Fruit fly (Drosophila melanogaster) whole organism, embryonic: Measurements from ENCODE around the gene CG4424.

Source experiments
- Bteb2 ChIP-seq: fragments of 200-800 bp; sonication (Bioruptor generic); optimal IDR thresholded peaks from 2 replicates; lab custom pipeline; 2016; ENCODE audit warnings: missing biosample characterization, missing genetic modification characterization
- C15 ChIP-seq: fragments of 200-800 bp; sonication (Bioruptor generic); IDR thresholded peaks from 3 replicates; pipeline ENCODE4 v1.3.6; 2022; ENCODE audit warnings: missing biosample characterization, missing genetic modification characterization
- CG10366 ChIP-seq: fragments of 200-800 bp; sonication (Bioruptor generic); IDR thresholded peaks from 2 replicates; pipeline ENCODE4 v1.3.6; 2022; ENCODE audit warnings: missing biosample characterization, missing genetic modification characterization
- CG10543 ChIP-seq: fragments of 200-800 bp; sonication (Bioruptor generic); optimal IDR thresholded peaks from 3 replicates; lab custom pipeline; 2017; ENCODE audit warnings: missing biosample characterization, mild to moderate bottlenecking, missing genetic modification characterization, moderate library complexity
- CG10565 ChIP-seq: fragments of 200-800 bp; sonication (Bioruptor generic); optimal IDR thresholded peaks from 3 replicates; lab custom pipeline; 2016; ENCODE audit warnings: missing biosample characterization, mild to moderate bottlenecking, missing genetic modification characterization
- CG11093 ChIP-seq: fragments of 200-800 bp; sonication (Bioruptor generic); IDR thresholded peaks from 3 replicates; pipeline ENCODE4 v1.3.6; 2022; ENCODE audit warnings: missing biosample characterization, missing genetic modification characterization
- CG13775 ChIP-seq: fragments of 200-800 bp; sonication (Bioruptor generic); optimal IDR thresholded peaks from 3 replicates; lab custom pipeline; 2017; ENCODE audit warnings: missing biosample characterization, mild to moderate bottlenecking, missing genetic modification characterization
- CG14441 ChIP-seq: fragments of 200-800 bp; sonication (Bioruptor generic); IDR thresholded peaks from 2 replicates; pipeline ENCODE4 v1.3.6; 2022; ENCODE audit warnings: missing biosample characterization, missing genetic modification characterization
- CG14965 ChIP-seq: fragments of 200-800 bp; sonication (Bioruptor generic); optimal IDR thresholded peaks from 2 replicates; lab custom pipeline; 2016; ENCODE audit warnings: missing biosample characterization, missing genetic modification characterization, borderline replicate concordance
- CG15479 ChIP-seq: fragments of 200-800 bp; sonication (Bioruptor generic); optimal IDR thresholded peaks from 3 replicates; lab custom pipeline; 2019; ENCODE audit warnings: missing biosample characterization, mild to moderate bottlenecking, missing genetic modification characterization, moderate library complexity
- CG1647 ChIP-seq: fragments of 200-800 bp; sonication (Bioruptor generic); optimal IDR thresholded peaks from 3 replicates; lab custom pipeline; 2016; ENCODE audit warnings: missing biosample characterization, missing genetic modification characterization
- CG16779 ChIP-seq: fragments of 200-800 bp; sonication (Bioruptor generic); IDR thresholded peaks from 2 replicates; pipeline ENCODE4 v1.3.6; 2022; ENCODE audit warnings: missing biosample characterization, missing genetic modification characterization
- CG16863 ChIP-seq: fragments of 200-800 bp; sonication (Bioruptor generic); optimal IDR thresholded peaks from 3 replicates; lab custom pipeline; 2016; ENCODE audit warnings: missing biosample characterization, missing genetic modification characterization
- CG17328 ChIP-seq: fragments of 200-800 bp; sonication (Bioruptor generic); IDR thresholded peaks from 2 replicates; pipeline ENCODE4 v1.3.6; 2022; ENCODE audit warnings: missing biosample characterization, missing genetic modification characterization
- CG17361 ChIP-seq: fragments of 200-800 bp; sonication (Bioruptor generic); IDR thresholded peaks from 3 replicates; pipeline ENCODE4 v1.3.6; 2022; ENCODE audit warnings: missing biosample characterization, missing genetic modification characterization
- CG18599 ChIP-seq: fragments of 200-800 bp; sonication (Bioruptor generic); optimal IDR thresholded peaks from 3 replicates; lab custom pipeline; 2017; ENCODE audit warnings: missing biosample characterization, missing genetic modification characterization, mild to moderate bottlenecking, moderate library complexity, missing genetic modification reagents
- CG30020 ChIP-seq: fragments of 200-800 bp; optimal IDR thresholded peaks from 2 replicates; lab custom pipeline; 2019; ENCODE audit warnings: missing biosample characterization, mild to moderate bottlenecking, missing genetic modification characterization, moderate library complexity
- CG31224 ChIP-seq: fragments of 200-800 bp; sonication (Bioruptor generic); IDR thresholded peaks from 2 replicates; pipeline ENCODE4 v1.3.6; 2022; ENCODE audit warnings: missing biosample characterization, missing genetic modification characterization
- CG31365 ChIP-seq: fragments of 200-800 bp; sonication (Bioruptor generic); optimal IDR thresholded peaks from 2 replicates; lab custom pipeline; 2018; ENCODE audit warnings: missing biosample characterization, mild to moderate bottlenecking, missing genetic modification characterization
- CG32772 ChIP-seq: fragments of 200-800 bp; sonication (Bioruptor generic); IDR thresholded peaks from 2 replicates; pipeline ENCODE4 v1.3.6; 2022; ENCODE audit warnings: missing biosample characterization, missing genetic modification characterization
- CG4404 ChIP-seq: fragments of 200-800 bp; sonication (Bioruptor generic); IDR thresholded peaks from 2 replicates; pipeline ENCODE4 v1.3.6; 2022; ENCODE audit warnings: missing biosample characterization, missing genetic modification characterization
- CG8290 ChIP-seq, 3 experiments: fragments of 200-800 bp; sonication (Bioruptor generic); optimal IDR thresholded peaks; 2 replicates each; lab custom pipeline; 2016 to 2019; ENCODE audit warnings: missing biosample characterization in 3 of 3, missing genetic modification characterization in 3 of 3, mild to moderate bottlenecking in 2 of 3, moderate library complexity in 1 of 3
- CG8388 ChIP-seq: fragments of 200-800 bp; sonication (Bioruptor generic); optimal IDR thresholded peaks from 2 replicates; lab custom pipeline; 2019; ENCODE audit warnings: missing biosample characterization, mild to moderate bottlenecking, missing genetic modification characterization, moderate library complexity
- CG8765 ChIP-seq: fragments of 200-800 bp; sonication (Bioruptor generic); IDR thresholded peaks from 2 replicates; pipeline ENCODE4 v1.3.6; 2022; ENCODE audit warnings: missing biosample characterization, missing genetic modification characterization
- CkIIα-i1 ChIP-seq: fragments of 200-800 bp; sonication (Bioruptor generic); IDR thresholded peaks from 2 replicates; pipeline ENCODE4 v1.3.6; 2022; ENCODE audit warnings: missing biosample characterization, missing genetic modification characterization
- D19B ChIP-seq: fragments of 200-800 bp; sonication (Bioruptor generic); optimal IDR thresholded peaks from 2 replicates; lab custom pipeline; 2017; ENCODE audit warnings: missing biosample characterization, mild to moderate bottlenecking, missing genetic modification characterization
- GATAe ChIP-seq: fragments of 200-800 bp; sonication (Bioruptor generic); conservative IDR thresholded peaks from 2 replicates; pipeline ENCODE4 v1.3.6; 2022; ENCODE audit warnings: missing biosample characterization, missing genetic modification characterization
- Gsc ChIP-seq: fragments of 200-800 bp; sonication (Bioruptor generic); IDR thresholded peaks from 2 replicates; pipeline ENCODE4 v1.3.6; 2022; ENCODE audit warnings: missing biosample characterization, missing genetic modification characterization
- Hr3 ChIP-seq: fragments of 200-800 bp; sonication (Bioruptor generic); optimal IDR thresholded peaks from 3 replicates; lab custom pipeline; 2016; ENCODE audit warnings: missing biosample characterization, missing genetic modification characterization
- Hr78 ChIP-seq, 2 experiments: fragments of 200-800 bp in 1 of 2; fragments of >200 bp in 1 of 2; sonication (Bioruptor generic) in 1 of 2; optimal IDR thresholded peaks; 2 replicates each; lab custom pipeline; 2017 to 2019; ENCODE audit warnings: missing biosample characterization in 2 of 2, missing genetic modification characterization in 2 of 2, mild to moderate bottlenecking in 1 of 2, moderate library complexity in 1 of 2
- Mrtf ChIP-seq: fragments of 200-800 bp; sonication (Bioruptor generic); IDR thresholded peaks from 3 replicates; pipeline ENCODE4 v1.3.6; 2022; ENCODE audit warnings: missing biosample characterization, missing genetic modification characterization
- Neu2 ChIP-seq: fragments of 200-800 bp; sonication (Bioruptor generic); optimal IDR thresholded peaks from 3 replicates; lab custom pipeline; 2016; ENCODE audit warnings: missing biosample characterization, missing genetic modification characterization, borderline replicate concordance
- Nf-YA ChIP-seq: fragments of 200-800 bp; sonication (Bioruptor generic); IDR thresholded peaks from 2 replicates; pipeline ENCODE4 v1.3.6; 2022; ENCODE audit warnings: missing biosample characterization, missing genetic modification characterization
- Poxn ChIP-seq: fragments of 200-800 bp; sonication (Bioruptor generic); IDR thresholded peaks from 2 replicates; pipeline ENCODE4 v1.3.6; 2022; ENCODE audit warnings: missing biosample characterization, missing genetic modification characterization
- Side ChIP-seq: fragments of 200-800 bp; sonication (Bioruptor generic); optimal IDR thresholded peaks from 2 replicates; lab custom pipeline; 2016; ENCODE audit warnings: missing biosample characterization, missing genetic modification characterization
- abd-A ChIP-seq: fragments of 200-800 bp; sonication (Bioruptor generic); optimal IDR thresholded peaks from 3 replicates; lab custom pipeline; 2019; ENCODE audit warnings: missing biosample characterization, mild to moderate bottlenecking, missing genetic modification characterization, moderate library complexity
- ato ChIP-seq: fragments of 200-800 bp; sonication (Bioruptor generic); IDR thresholded peaks from 2 replicates; pipeline ENCODE4 v1.3.6; 2022; ENCODE audit warnings: missing biosample characterization, missing genetic modification characterization; ENCODE audit not compliant: partially characterized antibody
- croc ChIP-seq: fragments of 200-800 bp; sonication (Bioruptor generic); conservative IDR thresholded peaks from 3 replicates; pipeline ENCODE4 v1.3.6; 2022; ENCODE audit warnings: missing biosample characterization, missing genetic modification characterization
- emc ChIP-seq: fragments of 200-800 bp; sonication (Bioruptor generic); optimal IDR thresholded peaks from 2 replicates; lab custom pipeline; 2016; ENCODE audit warnings: missing biosample characterization, missing genetic modification characterization
- gce ChIP-seq: fragments of 200-800 bp; sonication (Bioruptor generic); IDR thresholded peaks from 3 replicates; pipeline ENCODE4 v1.3.6; 2022; ENCODE audit warnings: missing biosample characterization, missing genetic modification characterization
- gem ChIP-seq: fragments of 200-800 bp; sonication (Bioruptor generic); optimal IDR thresholded peaks from 2 replicates; lab custom pipeline; 2019; ENCODE audit warnings: missing biosample characterization, mild to moderate bottlenecking, missing genetic modification characterization, moderate library complexity
- grn ChIP-seq: fragments of 200-800 bp; sonication (Bioruptor generic); optimal IDR thresholded peaks from 3 replicates; lab custom pipeline; 2017; ENCODE audit warnings: missing biosample characterization, missing genetic modification characterization
- ken ChIP-seq: fragments of 200-800 bp; sonication (Bioruptor generic); IDR thresholded peaks from 3 replicates; pipeline ENCODE4 v1.3.6; 2022; ENCODE audit warnings: missing biosample characterization, missing genetic modification characterization
- kni ChIP-seq: fragments of 200-800 bp; sonication (Bioruptor generic); optimal IDR thresholded peaks from 3 replicates; lab custom pipeline; 2017; ENCODE audit warnings: mild to moderate bottlenecking, missing biosample characterization, missing genetic modification reagents, missing genetic modification characterization
- maf-S ChIP-seq: fragments of 200-800 bp; sonication (Bioruptor generic); optimal IDR thresholded peaks from 2 replicates; lab custom pipeline; 2016; ENCODE audit warnings: missing biosample characterization, missing genetic modification characterization
- pita ChIP-seq: fragments of 200-800 bp; sonication (Bioruptor generic); optimal IDR thresholded peaks from 2 replicates; lab custom pipeline; 2017; ENCODE audit warnings: missing biosample characterization, mild to moderate bottlenecking, missing genetic modification characterization
- run ChIP-seq: fragments of 200-800 bp; sonication (Bioruptor generic); optimal IDR thresholded peaks from 3 replicates; lab custom pipeline; 2018; ENCODE audit warnings: missing biosample characterization, mild to moderate bottlenecking, missing genetic modification characterization
- sna ChIP-seq: fragments of 200-800 bp; sonication (Bioruptor generic); IDR thresholded peaks from 2 replicates; pipeline ENCODE4 v1.3.6; 2022; ENCODE audit warnings: missing biosample characterization, missing genetic modification characterization; ENCODE audit not compliant: partially characterized antibody
- tio ChIP-seq: fragments of 200-800 bp; sonication (Bioruptor generic); optimal IDR thresholded peaks from 2 replicates; lab custom pipeline; 2017; ENCODE audit warnings: missing biosample characterization, missing genetic modification characterization, inconsistent platforms
- zen ChIP-seq: fragments of 200-800 bp; sonication (Bioruptor generic); optimal IDR thresholded peaks from 3 replicates; lab custom pipeline; 2018; ENCODE audit warnings: missing biosample characterization, mild to moderate bottlenecking, missing genetic modification characterization, moderate library complexity

The CG4424 gene

DNA sequence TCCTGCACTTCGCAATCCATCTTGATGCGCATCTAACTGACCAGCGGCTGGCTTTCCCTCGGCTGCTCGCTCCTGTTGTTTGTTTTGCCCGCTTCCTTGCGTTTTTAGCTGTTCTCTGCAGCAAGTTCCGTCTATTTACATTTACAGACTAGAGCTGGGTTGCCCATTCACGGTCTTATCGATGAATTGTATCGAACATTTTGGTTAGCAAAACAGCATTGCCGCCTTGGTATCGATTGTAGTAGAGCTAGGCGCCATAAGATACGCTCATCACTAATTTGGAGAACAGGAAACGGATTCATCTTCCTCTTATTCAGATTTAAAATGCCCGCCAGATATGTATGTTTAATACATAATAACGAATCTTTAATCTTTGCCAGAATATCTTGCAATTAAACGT is 8.0 kb upstream of the CG4424 start, which contains the start of gene Regnase-1 (continued):
- TF ChIP-seq zen (tag; lab: Kevin White, UChicago) (peak; percentile 83), CG31365 (tag; lab: Kevin White, UChicago) (peak; percentile 86), CG16779 (GFP tag; lab: Robert Waterston, UW) (peak; percentile 86), CG10565 (GFP tag; lab: Kevin White, UChicago) (no peak), CG4404 (peak; percentile 51; the same call in 1 of the 2 replicates), run (tag; lab: Kevin White, UChicago) (peak; percentile 80), Nf-YA (GFP tag; lab: Robert Waterston, UW) (peak; percentile 82), CG13775 (GFP tag; lab: Kevin White, UChicago) (peak; percentile 95), Bteb2 (GFP tag; lab: Kevin White, UChicago) (peak; percentile 85), CG14965 (GFP tag; lab: Kevin White, UChicago) (peak; percentile 50), ato (GFP tag; lab: Robert Waterston, UW) (peak; percentile 96), Hr78 (GFP tag; optimal IDR thresholded peaks at IDR 0.05; lab: Kevin White, UChicago) (no peak), CG32772 (GFP tag; lab: Robert Waterston, UW) (peak; percentile 65; the same call in 1 of the 2 replicates), Neu2 (peak; percentile 62), GATAe (GFP tag; lab: Robert Waterston, UW) (peak; percentile 68), CG31224 (GFP tag; lab: Robert Waterston, UW) (peak; percentile 84), CG11093 (GFP tag; lab: Robert Waterston, UW) (no peak; the same call in 2 of the 3 replicates), Hr3 (GFP tag; lab: Kevin White, UChicago) (peak; percentile 72), CG8388 (GFP tag; lab: Kevin White, UChicago) (peak; percentile 90), CG8290 (GFP tag; optimal IDR thresholded peaks at IDR 0.05; lab: Kevin White, UChicago) (peak; percentile 91), CG8290 (tag; optimal IDR thresholded peaks at IDR 0.05; lab: Kevin White, UChicago) (peak; percentile 87 to 97), ken (no peak), Mrtf (GFP tag; lab: Robert Waterston, UW) (peak; percentile 71; the same call in 2 of the 3 replicates), croc (GFP tag; lab: Robert Waterston, UW) (peak; percentile 66), CG16863 (GFP tag; lab: Kevin White, UChicago) (peak; percentile 77), maf-S (GFP tag; lab: Kevin White, UChicago) (peak; percentile 84), pita (GFP tag; lab: Kevin White, UChicago) (no peak), CkIIα-i1 (GFP tag; lab: Robert Waterston, UW) (peak; percentile 63; the same call in 1 of the 2 replicates), CG10366 (GFP tag; lab: Robert Waterston, UW) (peak; percentile 87), sna (peak; percentile 95), C15 (peak; percentile 75; the same call in 2 of the 3 replicates), emc (GFP tag; lab: Kevin White, UChicago) (peak; percentile 87), tio (GFP tag; lab: Kevin White, UChicago) (peak; percentile 57), CG8765 (GFP tag; lab: Robert Waterston, UW) (peak; percentile 47; the same call in 1 of the 2 replicates), CG18599 (peak; percentile 93), gem (tag; lab: Kevin White, UChicago) (peak; percentile 78), CG15479 (peak; percentile 59), CG1647 (GFP tag; lab: Kevin White, UChicago) (peak; percentile 83), grn (GFP tag; lab: Kevin White, UChicago) (peak; percentile 77), D19B (GFP tag; lab: Kevin White, UChicago) (peak; percentile 75), Gsc (GFP tag; lab: Robert Waterston, UW) (no peak), gce (GFP tag; lab: Robert Waterston, UW) (peak; percentile 95), CG17361 (GFP tag; lab: Robert Waterston, UW) (peak; percentile 87), Poxn (GFP tag; lab: Robert Waterston, UW) (no peak), Side (peak; percentile 92), CG14441 (GFP tag; lab: Robert Waterston, UW) (peak; percentile 77), abd-A (tag; lab: Kevin White, UChicago) (no peak), CG10543 (GFP tag; lab: Kevin White, UChicago) (peak; percentile 92), CG17328 (GFP tag; lab: Robert Waterston, UW) (peak; percentile 95), kni (peak; percentile 88), CG30020 (tag; lab: Kevin White, UChicago) (peak; percentile 63)
